Worm (Caenorhabditis elegans) whole organism, L1 larva: ENCODE results near the gene str-187.

Experiments
- aly-2 ChIP-seq: fragments of 150-350 bp; optimal IDR thresholded peaks from 2 replicates; lab custom pipeline; 2014; ENCODE audit warnings: missing biosample characterization, missing genetic modification characterization
- ceh-8 ChIP-seq: fragments of 200-800 bp; sonication (Bioruptor generic); optimal IDR thresholded peaks from 2 replicates; lab custom pipeline; 2018; ENCODE audit warnings: mild to moderate bottlenecking, missing genetic modification characterization, moderate library complexity, missing compliant biosample characterization
- nhr-20 ChIP-seq: sonication (generic microtip); optimal IDR thresholded peaks from 2 replicates; lab custom pipeline; 2016; ENCODE audit warnings: mild to moderate bottlenecking, missing genetic modification characterization, missing compliant biosample characterization

DNA sequence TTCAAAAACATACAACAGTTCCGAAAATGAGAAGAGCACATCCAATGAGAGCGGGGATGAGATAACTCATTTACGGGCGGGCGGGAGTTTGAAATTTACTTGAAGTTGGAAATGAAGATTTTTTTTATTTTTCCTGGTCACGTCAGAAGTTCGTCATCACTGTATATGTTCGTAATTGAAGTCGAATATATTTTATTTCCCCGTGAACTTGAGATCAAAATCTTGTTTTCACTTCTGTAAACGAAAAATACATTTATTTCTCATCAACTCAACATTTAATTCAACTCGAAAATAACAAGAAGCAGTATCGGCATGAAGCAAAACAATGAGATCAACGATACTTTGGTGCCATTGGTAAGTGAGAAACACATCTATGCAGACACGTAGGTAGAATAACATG, 51.0 kb downstream of the str-187 start, which contains the start of gene C49C3.20:
- no peak for TF ChIP-seq nhr-20 (tag; lab: Kevin White, UChicago)
- TF ChIP-seq aly-2 (tag; lab: Kevin White, UChicago) = no peak
- TF ChIP-seq ceh-8 (GFP tag; lab: Kevin White, UChicago) = no peak
